Fruit fly (Drosophila melanogaster) whole organism, embryonic: ENCODE data around the gene alphaTub84D.

ENCODE experiments used
- Antp ChIP-seq: fragments of 200-800 bp; sonication (Bioruptor generic); optimal IDR thresholded peaks from 3 replicates; lab custom pipeline; 2016; ENCODE audit warnings: missing biosample characterization, missing genetic modification characterization
- Atf-2 ChIP-seq: fragments of 200-800 bp; sonication (Bioruptor generic); optimal IDR thresholded peaks from 2 replicates; lab custom pipeline; 2016; ENCODE audit warnings: missing biosample characterization, missing genetic modification characterization
- CG10209 ChIP-seq: fragments of 200-800 bp; sonication (Bioruptor generic); optimal IDR thresholded peaks from 3 replicates; lab custom pipeline; 2017; ENCODE audit warnings: missing biosample characterization, mild to moderate bottlenecking, missing genetic modification characterization, missing genetic modification reagents
- CG10959 ChIP-seq: fragments of 200-800 bp; sonication (Bioruptor generic); IDR thresholded peaks from 2 replicates; pipeline ENCODE4 v1.3.6; 2022; ENCODE audit warnings: missing biosample characterization, missing genetic modification characterization
- CG11456 ChIP-seq: fragments of 200-800 bp; sonication (Bioruptor generic); IDR thresholded peaks from 3 replicates; pipeline ENCODE4 v1.3.6; 2022; ENCODE audit warnings: missing biosample characterization, missing genetic modification characterization
- CG13296 ChIP-seq: fragments of 200-800 bp; sonication (Bioruptor generic); optimal IDR thresholded peaks from 3 replicates; lab custom pipeline; 2018; ENCODE audit warnings: missing biosample characterization, mild to moderate bottlenecking, missing genetic modification characterization
- CG13894 ChIP-seq: fragments of 200-800 bp; sonication (Bioruptor generic); optimal IDR thresholded peaks from 3 replicates; lab custom pipeline; 2018; ENCODE audit warnings: missing biosample characterization, mild to moderate bottlenecking, missing genetic modification characterization, moderate library complexity
- CG14014 ChIP-seq: fragments of 200-800 bp; sonication (Bioruptor generic); IDR thresholded peaks from 2 replicates; pipeline ENCODE4 v1.3.6; 2022; ENCODE audit warnings: missing biosample characterization, missing genetic modification characterization
- CG14441 ChIP-seq: fragments of 200-800 bp; sonication (Bioruptor generic); IDR thresholded peaks from 2 replicates; pipeline ENCODE4 v1.3.6; 2022; ENCODE audit warnings: missing biosample characterization, missing genetic modification characterization
- CG16815 ChIP-seq: fragments of 200-800 bp; sonication (Bioruptor generic); optimal IDR thresholded peaks from 3 replicates; lab custom pipeline; 2017; ENCODE audit warnings: missing biosample characterization, mild to moderate bottlenecking, missing genetic modification characterization
- CG1792 ChIP-seq: fragments of 200-800 bp; sonication (Bioruptor generic); optimal IDR thresholded peaks from 2 replicates; lab custom pipeline; 2016; ENCODE audit warnings: missing biosample characterization, missing genetic modification characterization
- CG18476 ChIP-seq: fragments of 200-800 bp; sonication (Bioruptor generic); optimal IDR thresholded peaks from 2 replicates; lab custom pipeline; 2016; ENCODE audit warnings: missing biosample characterization, mild to moderate bottlenecking, missing genetic modification characterization
- CG2120 ChIP-seq: fragments of 200-800 bp; sonication (Bioruptor generic); optimal IDR thresholded peaks from 3 replicates; lab custom pipeline; 2016; ENCODE audit warnings: missing biosample characterization, missing genetic modification characterization
- CG30020 ChIP-seq: fragments of 200-800 bp; optimal IDR thresholded peaks from 2 replicates; lab custom pipeline; 2019; ENCODE audit warnings: missing biosample characterization, mild to moderate bottlenecking, missing genetic modification characterization, moderate library complexity
- CG34422 ChIP-seq: fragments of 200-800 bp; sonication (Bioruptor generic); IDR thresholded peaks from 3 replicates; pipeline ENCODE4 v1.3.6; 2022; ENCODE audit warnings: missing biosample characterization, missing genetic modification characterization
- CG4730 ChIP-seq: fragments of 200-800 bp; sonication (Bioruptor generic); IDR thresholded peaks from 2 replicates; pipeline ENCODE4 v1.3.6; 2022; ENCODE audit warnings: missing biosample characterization, missing genetic modification characterization
- CG8281 ChIP-seq: fragments of 200-800 bp; sonication (Bioruptor generic); optimal IDR thresholded peaks from 2 replicates; lab custom pipeline; 2018; ENCODE audit warnings: missing biosample characterization, mild to moderate bottlenecking, missing genetic modification characterization, moderate library complexity
- CG8359 ChIP-seq: fragments of 200-800 bp; sonication (Bioruptor generic); optimal IDR thresholded peaks from 2 replicates; lab custom pipeline; 2017; ENCODE audit warnings: missing biosample characterization, mild to moderate bottlenecking, missing genetic modification characterization, borderline replicate concordance
- CG9215 ChIP-seq: fragments of 200-800 bp; sonication (Bioruptor generic); IDR thresholded peaks from 2 replicates; pipeline ENCODE4 v1.3.6; 2022; ENCODE audit warnings: missing biosample characterization, missing genetic modification characterization
- CG9437 ChIP-seq: fragments of 200-800 bp; sonication (Bioruptor generic); optimal IDR thresholded peaks from 2 replicates; lab custom pipeline; 2018; ENCODE audit warnings: missing biosample characterization, mild to moderate bottlenecking, missing genetic modification characterization
- CHES-1-like ChIP-seq: fragments of 200-800 bp; sonication (Bioruptor generic); optimal IDR thresholded peaks from 2 replicates; lab custom pipeline; 2016; ENCODE audit warnings: missing biosample characterization, missing genetic modification characterization
- CoRest ChIP-seq: fragments of 200-800 bp; sonication (Bioruptor generic); optimal IDR thresholded peaks from 3 replicates; lab custom pipeline; 2018; ENCODE audit warnings: missing biosample characterization, mild to moderate bottlenecking, missing genetic modification characterization, moderate library complexity
- CrebB ChIP-seq: fragments of 200-800 bp; sonication (Bioruptor generic); optimal IDR thresholded peaks from 3 replicates; lab custom pipeline; 2018; ENCODE audit warnings: missing biosample characterization, mild to moderate bottlenecking, missing genetic modification characterization
- D ChIP-seq, 2 experiments: fragments of 200-800 bp in 1 of 2; fragments of >200 bp in 1 of 2; sonication (Bioruptor generic) in 1 of 2; optimal IDR thresholded peaks; 2 replicates in 1 of 2; 3 replicates in 1 of 2; lab custom pipeline; 2017; ENCODE audit warnings: mild to moderate bottlenecking in 1 of 2, missing biosample characterization in 1 of 2, missing genetic modification characterization in 1 of 2, missing genetic modification reagents in 1 of 2
- Dip2 ChIP-seq: fragments of 200-800 bp; sonication (Bioruptor generic); IDR thresholded peaks from 2 replicates; pipeline ENCODE4 v1.3.6; 2022; ENCODE audit warnings: missing biosample characterization, missing genetic modification characterization
- Doc2 ChIP-seq: fragments of 200-800 bp; sonication (Bioruptor generic); IDR thresholded peaks from 2 replicates; pipeline ENCODE4 v1.3.6; 2022; ENCODE audit warnings: missing biosample characterization, missing genetic modification characterization
- ERR ChIP-seq: fragments of 200-800 bp; sonication (Bioruptor generic); optimal IDR thresholded peaks from 2 replicates; lab custom pipeline; 2016; ENCODE audit warnings: missing biosample characterization, missing genetic modification characterization
- HLH3B ChIP-seq: fragments of 200-800 bp; sonication (Bioruptor generic); IDR thresholded peaks from 2 replicates; pipeline ENCODE4 v1.3.6; 2022; ENCODE audit warnings: missing biosample characterization, missing genetic modification characterization
- Hsf ChIP-seq: fragments of 200-800 bp; sonication (Bioruptor generic); optimal IDR thresholded peaks from 3 replicates; lab custom pipeline; 2016; ENCODE audit warnings: missing biosample characterization, missing genetic modification characterization
- Pdp1 ChIP-seq, 2 experiments: fragments of 200-800 bp; sonication (Bioruptor generic); optimal IDR thresholded peaks; 3 replicates each; lab custom pipeline; 2016; ENCODE audit warnings: missing biosample characterization in 2 of 2, missing genetic modification characterization in 2 of 2, mild to moderate bottlenecking in 1 of 2, moderate library complexity in 1 of 2
- Sry-β ChIP-seq: fragments of 200-800 bp; sonication (Bioruptor generic); optimal IDR thresholded peaks from 2 replicates; lab custom pipeline; 2018; ENCODE audit warnings: missing biosample characterization, mild to moderate bottlenecking, missing genetic modification characterization, moderate library complexity
- Sry-δ ChIP-seq: fragments of 200-800 bp; sonication (Bioruptor generic); optimal IDR thresholded peaks from 2 replicates; lab custom pipeline; 2016; ENCODE audit warnings: missing biosample characterization, missing genetic modification characterization
- az2 ChIP-seq: fragments of 200-800 bp; sonication (Bioruptor generic); optimal IDR thresholded peaks from 3 replicates; lab custom pipeline; 2016; ENCODE audit warnings: missing biosample characterization, missing genetic modification characterization
- bcd ChIP-seq: fragments of 200-800 bp; sonication (Bioruptor generic); optimal IDR thresholded peaks from 2 replicates; lab custom pipeline; 2017; ENCODE audit warnings: missing biosample characterization, mild to moderate bottlenecking, missing genetic modification characterization
- croc ChIP-seq: fragments of 200-800 bp; sonication (Bioruptor generic); conservative IDR thresholded peaks from 3 replicates; pipeline ENCODE4 v1.3.6; 2022; ENCODE audit warnings: missing biosample characterization, missing genetic modification characterization
- dm ChIP-seq: fragments of 200-800 bp; sonication (Bioruptor generic); optimal IDR thresholded peaks from 3 replicates; lab custom pipeline; 2016; ENCODE audit warnings: missing biosample characterization, missing genetic modification characterization
- dysf ChIP-seq: fragments of 200-800 bp; sonication (Bioruptor generic); IDR thresholded peaks from 3 replicates; pipeline ENCODE4 v1.3.6; 2022; ENCODE audit warnings: missing biosample characterization, missing genetic modification characterization
- jing ChIP-seq: fragments of 200-800 bp; sonication (Bioruptor generic); optimal IDR thresholded peaks from 2 replicates; lab custom pipeline; 2018; ENCODE audit warnings: missing biosample characterization, mild to moderate bottlenecking, missing genetic modification characterization
- kni ChIP-seq: fragments of 200-800 bp; sonication (Bioruptor generic); optimal IDR thresholded peaks from 3 replicates; lab custom pipeline; 2017; ENCODE audit warnings: mild to moderate bottlenecking, missing biosample characterization, missing genetic modification reagents, missing genetic modification characterization
- lab ChIP-seq: fragments of 200-800 bp; sonication (Bioruptor generic); optimal IDR thresholded peaks from 3 replicates; lab custom pipeline; 2017; ENCODE audit warnings: missing biosample characterization, missing genetic modification characterization, mild to moderate bottlenecking, moderate library complexity, missing genetic modification reagents
- maf-S ChIP-seq: fragments of 200-800 bp; sonication (Bioruptor generic); optimal IDR thresholded peaks from 2 replicates; lab custom pipeline; 2016; ENCODE audit warnings: missing biosample characterization, missing genetic modification characterization
- otp ChIP-seq: fragments of 200-800 bp; sonication (Bioruptor generic); IDR thresholded peaks from 3 replicates; pipeline ENCODE4, ENCODE4 v1.3.6; 2022; ENCODE audit warnings: missing biosample characterization, missing genetic modification characterization
- pros ChIP-seq: fragments of 200-800 bp; sonication (Bioruptor generic); optimal IDR thresholded peaks from 3 replicates; lab custom pipeline; 2019; ENCODE audit warnings: missing biosample characterization, mild to moderate bottlenecking, missing genetic modification characterization, moderate library complexity
- psq ChIP-seq: fragments of 200-800 bp; sonication (Bioruptor generic); optimal IDR thresholded peaks from 2 replicates; lab custom pipeline; 2017; ENCODE audit warnings: missing biosample characterization, missing genetic modification characterization
- ranshi ChIP-seq: fragments of 200-800 bp; sonication (Bioruptor generic); IDR thresholded peaks from 2 replicates; pipeline ENCODE4 v1.3.6; 2022; ENCODE audit warnings: missing biosample characterization, missing genetic modification characterization
- sna ChIP-seq: fragments of 200-800 bp; sonication (Bioruptor generic); IDR thresholded peaks from 2 replicates; pipeline ENCODE4 v1.3.6; 2022; ENCODE audit warnings: missing biosample characterization, missing genetic modification characterization; ENCODE audit not compliant: partially characterized antibody
- sqz ChIP-seq: fragments of 200-800 bp; sonication (Bioruptor generic); optimal IDR thresholded peaks from 3 replicates; lab custom pipeline; 2018; ENCODE audit warnings: missing biosample characterization, mild to moderate bottlenecking, missing genetic modification characterization
- trem ChIP-seq: fragments of 200-800 bp; optimal IDR thresholded peaks from 3 replicates; lab custom pipeline; 2019; ENCODE audit warnings: missing biosample characterization, mild to moderate bottlenecking, missing genetic modification characterization, moderate library complexity
- vvl ChIP-seq: fragments of 200-800 bp; sonication (Bioruptor generic); IDR thresholded peaks from 2 replicates; pipeline ENCODE4 v1.3.6; 2022; ENCODE audit warnings: missing biosample characterization, missing genetic modification characterization
- zen2 ChIP-seq: fragments of 200-800 bp; sonication (Bioruptor generic); IDR thresholded peaks from 3 replicates; pipeline ENCODE4 v1.3.6; 2022; ENCODE audit warnings: missing biosample characterization, missing genetic modification characterization; ENCODE audit not compliant: partially characterized antibody
- zfh1 ChIP-seq: fragments of 200-800 bp; sonication (Bioruptor generic); IDR thresholded peaks from 3 replicates; pipeline ENCODE4 v1.3.6; 2022; ENCODE audit warnings: missing biosample characterization, missing genetic modification characterization

Gene alphaTub84D

DNA sequence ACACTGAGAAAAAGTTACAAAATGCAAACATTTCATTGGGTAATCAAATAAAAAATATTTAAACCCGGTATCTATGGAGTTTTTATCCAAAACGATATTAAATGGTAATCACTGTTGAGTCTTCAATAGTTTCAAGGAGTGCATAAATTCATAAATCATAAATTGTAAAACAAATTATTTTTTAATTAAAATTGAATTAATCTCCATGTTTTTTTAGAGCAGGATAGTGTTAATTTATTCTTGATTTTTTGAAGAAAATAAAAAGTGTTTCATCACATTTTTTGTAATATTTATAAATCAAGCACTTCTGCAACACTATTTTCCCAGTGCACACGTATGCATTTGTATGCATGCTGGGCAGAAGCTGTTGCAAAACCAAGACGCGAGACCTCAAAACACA, 39.7 kb upstream of the alphaTub84D start (continued):
- TF ChIP-seq CG11456 (GFP tag; lab: Robert Waterston, UW) (no peak), psq (GFP tag; lab: Kevin White, UChicago) (no peak), CG8359 (GFP tag; lab: Kevin White, UChicago) (no peak), CG34422 (GFP tag; lab: Robert Waterston, UW) (0 out of 3 replicates have a peak, but pooled peaks have one; percentile 46), Dip2 (GFP tag; lab: Robert Waterston, UW) (no peak), CG14441 (GFP tag; lab: Robert Waterston, UW) (peak; percentile 33; the same call in 1 of the 2 replicates), jing (GFP tag; lab: Kevin White, UChicago) (peak; percentile 34), lab (GFP tag; lab: Kevin White, UChicago) (peak; percentile 4), ERR (GFP tag; lab: Kevin White, UChicago) (no peak), zfh1 (no peak), CG18476 (GFP tag; lab: Kevin White, UChicago) (peak; percentile 5), CG16815 (no peak), otp (GFP tag; lab: Robert Waterston, UW) (no peak), CG10959 (GFP tag; lab: Robert Waterston, UW) (no peak), sna (no peak), Hsf (GFP tag; lab: Kevin White, UChicago) (peak; percentile 30), ranshi (GFP tag; lab: Robert Waterston, UW) (peak; percentile 40; the same call in 1 of the 2 replicates), Sry-δ (GFP tag; lab: Kevin White, UChicago) (no peak), CG8281 (tag; lab: Kevin White, UChicago) (peak; percentile 18), CrebB (no peak), croc (GFP tag; lab: Robert Waterston, UW) (peak; percentile 16; the same call in 1 of the 3 replicates), CG9437 (GFP tag; lab: Kevin White, UChicago) (peak; percentile 73), CG14014 (GFP tag; lab: Robert Waterston, UW) (no peak), Antp (GFP tag; lab: Kevin White, UChicago) (no peak), CG4730 (no peak), D (optimal IDR thresholded peaks at IDR 0.05; lab: Kevin White, UChicago) (no peak), D (GFP tag; optimal IDR thresholded peaks at IDR 0.05; lab: Kevin White, UChicago) (peak; percentile 31), HLH3B (GFP tag; lab: Robert Waterston, UW) (peak; percentile 41; the same call in 1 of the 2 replicates), Doc2 (GFP tag; lab: Robert Waterston, UW) (no peak), CG13894 (no peak), pros (GFP tag; lab: Kevin White, UChicago) (no peak), sqz (no peak), CoRest (peak; percentile 78), dysf (GFP tag; lab: Robert Waterston, UW) (0 out of 3 replicates have a peak, but pooled peaks have one; percentile 52), Sry-β (no peak), Pdp1 (GFP tag; optimal IDR thresholded peaks at IDR 0.05; lab: Kevin White, UChicago) (no peak), az2 (GFP tag; lab: Kevin White, UChicago) (peak; percentile 70), trem (tag; lab: Kevin White, UChicago) (no peak), CG30020 (tag; lab: Kevin White, UChicago) (no peak), CG13296 (GFP tag; lab: Kevin White, UChicago) (no peak), CG1792 (GFP tag; lab: Kevin White, UChicago) (no peak), Atf-2 (no peak), CHES-1-like (no peak), vvl (no peak; the same call in none of the 2 replicates), dm (GFP tag; lab: Kevin White, UChicago) (no peak), CG9215 (GFP tag; lab: Robert Waterston, UW) (no peak), kni (no peak), zen2 (GFP tag; lab: Robert Waterston, UW) (no peak), CG10209 (peak; percentile 50), bcd (GFP tag; lab: Kevin White, UChicago) (peak; percentile 50), maf-S (GFP tag; lab: Kevin White, UChicago) (no peak), CG2120 (GFP tag; lab: Kevin White, UChicago) (no peak)
